Fruit fly (Drosophila melanogaster) whole organism, embryonic: ENCODE data around the gene CG43052.

Source experiments
- Bdp1 ChIP-seq: fragments of 200-800 bp; sonication (Bioruptor generic); optimal IDR thresholded peaks from 3 replicates; lab custom pipeline; 2016; ENCODE audit warnings: missing biosample characterization, missing genetic modification characterization
- CG10147 ChIP-seq: fragments of 200-800 bp; sonication (Bioruptor generic); optimal IDR thresholded peaks from 2 replicates; lab custom pipeline; 2019; ENCODE audit warnings: missing biosample characterization, mild to moderate bottlenecking, missing genetic modification characterization, moderate library complexity
- CG10209 ChIP-seq: fragments of 200-800 bp; sonication (Bioruptor generic); optimal IDR thresholded peaks from 3 replicates; lab custom pipeline; 2017; ENCODE audit warnings: missing biosample characterization, mild to moderate bottlenecking, missing genetic modification characterization, missing genetic modification reagents
- CG10267 ChIP-seq: fragments of 200-800 bp; sonication (Bioruptor generic); optimal IDR thresholded peaks from 2 replicates; lab custom pipeline; 2018; ENCODE audit warnings: missing biosample characterization, mild to moderate bottlenecking, missing genetic modification characterization, moderate library complexity
- CG12155 ChIP-seq: fragments of 200-800 bp; sonication (Bioruptor generic); optimal IDR thresholded peaks from 3 replicates; lab custom pipeline; 2016; ENCODE audit warnings: missing biosample characterization, missing genetic modification characterization
- CG13775 ChIP-seq: fragments of 200-800 bp; sonication (Bioruptor generic); optimal IDR thresholded peaks from 3 replicates; lab custom pipeline; 2017; ENCODE audit warnings: missing biosample characterization, mild to moderate bottlenecking, missing genetic modification characterization
- CG14667 ChIP-seq: fragments of 200-800 bp; sonication (Bioruptor generic); IDR thresholded peaks from 2 replicates; pipeline ENCODE4 v1.3.6; 2022; ENCODE audit warnings: missing biosample characterization, missing genetic modification characterization
- CG15696 ChIP-seq: fragments of 200-800 bp; sonication (Bioruptor generic); optimal IDR thresholded peaks from 2 replicates; lab custom pipeline; 2019; ENCODE audit warnings: missing biosample characterization, mild to moderate bottlenecking, missing genetic modification characterization, moderate library complexity
- CG1603 ChIP-seq: fragments of 200-800 bp; sonication (Bioruptor generic); optimal IDR thresholded peaks from 2 replicates; lab custom pipeline; 2019; ENCODE audit warnings: missing biosample characterization, mild to moderate bottlenecking, missing genetic modification characterization, moderate library complexity
- CG16779 ChIP-seq: fragments of 200-800 bp; sonication (Bioruptor generic); IDR thresholded peaks from 2 replicates; pipeline ENCODE4 v1.3.6; 2022; ENCODE audit warnings: missing biosample characterization, missing genetic modification characterization
- CG18262 ChIP-seq: fragments of 200-800 bp; optimal IDR thresholded peaks from 3 replicates; lab custom pipeline; 2019; ENCODE audit warnings: missing biosample characterization, mild to moderate bottlenecking, missing genetic modification characterization, moderate library complexity
- CG2712 ChIP-seq: fragments of 200-800 bp; optimal IDR thresholded peaks from 3 replicates; lab custom pipeline; 2019; ENCODE audit warnings: missing biosample characterization, mild to moderate bottlenecking, missing genetic modification characterization, moderate library complexity
- CG2889 ChIP-seq: fragments of 200-800 bp; sonication (Bioruptor generic); IDR thresholded peaks from 3 replicates; pipeline ENCODE4 v1.3.6; 2022; ENCODE audit warnings: missing biosample characterization, missing genetic modification characterization
- CG3407 ChIP-seq: fragments of 200-800 bp; sonication (Bioruptor generic); optimal IDR thresholded peaks from 2 replicates; lab custom pipeline; 2018; ENCODE audit warnings: missing biosample characterization, mild to moderate bottlenecking, missing genetic modification characterization
- CG4424 ChIP-seq: fragments of 200-800 bp; sonication (Bioruptor generic); optimal IDR thresholded peaks from 3 replicates; lab custom pipeline; 2016; ENCODE audit warnings: missing biosample characterization, missing genetic modification characterization
- CG4854 ChIP-seq: fragments of 200-800 bp; sonication (Bioruptor generic); optimal IDR thresholded peaks from 2 replicates; lab custom pipeline; 2016; ENCODE audit warnings: missing biosample characterization, missing genetic modification characterization, inconsistent platforms
- CG6654 ChIP-seq: fragments of 200-800 bp; sonication (Bioruptor generic); optimal IDR thresholded peaks from 2 replicates; lab custom pipeline; 2017; ENCODE audit warnings: missing biosample characterization, mild to moderate bottlenecking, missing genetic modification characterization
- CG8765 ChIP-seq: fragments of 200-800 bp; sonication (Bioruptor generic); IDR thresholded peaks from 2 replicates; pipeline ENCODE4 v1.3.6; 2022; ENCODE audit warnings: missing biosample characterization, missing genetic modification characterization
- CG9797 ChIP-seq: fragments of 200-800 bp; sonication (Bioruptor generic); optimal IDR thresholded peaks from 3 replicates; lab custom pipeline; 2018; ENCODE audit warnings: missing biosample characterization, mild to moderate bottlenecking, missing genetic modification characterization
- Dip2 ChIP-seq: fragments of 200-800 bp; sonication (Bioruptor generic); IDR thresholded peaks from 2 replicates; pipeline ENCODE4 v1.3.6; 2022; ENCODE audit warnings: missing biosample characterization, missing genetic modification characterization
- Hsf ChIP-seq: fragments of 200-800 bp; sonication (Bioruptor generic); optimal IDR thresholded peaks from 3 replicates; lab custom pipeline; 2016; ENCODE audit warnings: missing biosample characterization, missing genetic modification characterization
- Neu2 ChIP-seq: fragments of 200-800 bp; sonication (Bioruptor generic); optimal IDR thresholded peaks from 3 replicates; lab custom pipeline; 2016; ENCODE audit warnings: missing biosample characterization, missing genetic modification characterization, borderline replicate concordance
- Xrp1 ChIP-seq: fragments of 200-800 bp; sonication (Bioruptor generic); IDR thresholded peaks from 2 replicates; pipeline ENCODE4 v1.3.6; 2022; ENCODE audit warnings: missing biosample characterization, missing genetic modification characterization
- ab ChIP-seq: fragments of 200-800 bp; sonication (Bioruptor generic); optimal IDR thresholded peaks from 2 replicates; lab custom pipeline; 2016; ENCODE audit warnings: missing biosample characterization, missing genetic modification characterization
- ac ChIP-seq: fragments of 200-800 bp; sonication (Bioruptor generic); optimal IDR thresholded peaks from 3 replicates; lab custom pipeline; 2017; ENCODE audit warnings: missing biosample characterization, mild to moderate bottlenecking, missing genetic modification characterization
- amos ChIP-seq: fragments of 200-800 bp; sonication (Bioruptor generic); IDR thresholded peaks from 2 replicates; pipeline ENCODE4 v1.3.6; 2022; ENCODE audit warnings: missing biosample characterization, missing genetic modification characterization; ENCODE audit not compliant: partially characterized antibody
- bab2 ChIP-seq: fragments of 200-800 bp; sonication (Bioruptor generic); optimal IDR thresholded peaks from 2 replicates; lab custom pipeline; 2016; ENCODE audit warnings: missing biosample characterization, missing genetic modification characterization
- bowl ChIP-seq: fragments of 200-800 bp; sonication (Bioruptor generic); IDR thresholded peaks from 2 replicates; pipeline ENCODE4 v1.3.6; 2022; ENCODE audit warnings: missing biosample characterization, missing genetic modification characterization
- bsh ChIP-seq, 2 experiments: fragments of 200-800 bp; sonication (Bioruptor generic); optimal IDR thresholded peaks; 2 replicates each; lab custom pipeline; 2017 to 2018; ENCODE audit warnings: mild to moderate bottlenecking in 2 of 2, missing biosample characterization in 2 of 2, missing genetic modification characterization in 2 of 2, moderate library complexity in 1 of 2
- chinmo ChIP-seq: fragments of 200-800 bp; sonication (Bioruptor generic); IDR thresholded peaks from 4 replicates; pipeline ENCODE4 v1.3.6; 2022; ENCODE audit warnings: missing biosample characterization, missing genetic modification characterization; ENCODE audit not compliant: partially characterized antibody
- dm ChIP-seq: fragments of 200-800 bp; sonication (Bioruptor generic); optimal IDR thresholded peaks from 3 replicates; lab custom pipeline; 2016; ENCODE audit warnings: missing biosample characterization, missing genetic modification characterization
- dmrt99B ChIP-seq: fragments of 200-800 bp; sonication (Bioruptor generic); optimal IDR thresholded peaks from 2 replicates; lab custom pipeline; 2018; ENCODE audit warnings: missing biosample characterization, mild to moderate bottlenecking, missing genetic modification characterization, moderate library complexity
- emc ChIP-seq: fragments of 200-800 bp; sonication (Bioruptor generic); optimal IDR thresholded peaks from 2 replicates; lab custom pipeline; 2016; ENCODE audit warnings: missing biosample characterization, missing genetic modification characterization
- fd64A ChIP-seq: fragments of 200-800 bp; sonication (Bioruptor generic); optimal IDR thresholded peaks from 3 replicates; lab custom pipeline; 2018; ENCODE audit warnings: missing biosample characterization, mild to moderate bottlenecking, missing genetic modification characterization
- fd96Cb ChIP-seq: fragments of 200-800 bp; sonication (Bioruptor generic); optimal IDR thresholded peaks from 2 replicates; lab custom pipeline; 2018; ENCODE audit warnings: missing biosample characterization, mild to moderate bottlenecking, missing genetic modification characterization, moderate library complexity
- gsb ChIP-seq: fragments of 200-800 bp; sonication (Bioruptor generic); IDR thresholded peaks from 2 replicates; pipeline ENCODE4 v1.3.6; 2022; ENCODE audit warnings: missing biosample characterization, missing genetic modification characterization
- hkb ChIP-seq, 2 experiments: fragments of 200-800 bp in 1 of 2; fragments of >200 bp in 1 of 2; sonication (Bioruptor generic) in 1 of 2; IDR thresholded peaks in 1 of 2; optimal IDR thresholded peaks in 1 of 2; 2 replicates each; pipeline versions ENCODE4 v1.3.6 to Lab custom; 2017 to 2022; ENCODE audit warnings: missing biosample characterization in 1 of 2, missing genetic modification characterization in 1 of 2
- lola ChIP-seq, 3 experiments: fragments of >200 bp in 2 of 3; fragments of 200-800 bp in 1 of 3; sonication (Bioruptor generic) in 1 of 3; optimal IDR thresholded peaks; 2 replicates each; lab custom pipeline; 2017 to 2019; ENCODE audit warnings: missing biosample characterization in 3 of 3, missing genetic modification characterization in 3 of 3, mild to moderate bottlenecking in 1 of 3, moderate library complexity in 1 of 3
- pho ChIP-seq: fragments of 200-800 bp; sonication (Bioruptor generic); optimal IDR thresholded peaks from 2 replicates; lab custom pipeline; 2016; ENCODE audit warnings: missing biosample characterization, missing genetic modification characterization
- pnt ChIP-seq: fragments of 200-800 bp; sonication (Bioruptor generic); optimal IDR thresholded peaks from 3 replicates; lab custom pipeline; 2016; ENCODE audit warnings: missing biosample characterization, missing genetic modification characterization
- sc ChIP-seq, 3 experiments: fragments of >200 bp in 2 of 3; fragments of 200-800 bp in 1 of 3; sonication (Bioruptor generic) in 1 of 3; optimal IDR thresholded peaks; 2 replicates in 2 of 3; 3 replicates in 1 of 3; lab custom pipeline; 2017; ENCODE audit warnings: mild to moderate bottlenecking in 1 of 3, missing biosample characterization in 1 of 3, missing genetic modification characterization in 1 of 3, missing genetic modification reagents in 1 of 3
- shn ChIP-seq: fragments of 200-800 bp; sonication (Bioruptor generic); optimal IDR thresholded peaks from 3 replicates; lab custom pipeline; 2016; ENCODE audit warnings: missing biosample characterization, missing genetic modification characterization
- so ChIP-seq: fragments of 200-800 bp; sonication (Bioruptor generic); IDR thresholded peaks from 3 replicates; pipeline ENCODE4 v1.3.6; 2022; ENCODE audit warnings: missing biosample characterization, missing genetic modification characterization
- stc ChIP-seq: fragments of 200-800 bp; sonication (Bioruptor generic); IDR thresholded peaks from 2 replicates; pipeline ENCODE4 v1.3.6; 2022; ENCODE audit warnings: missing biosample characterization, missing genetic modification characterization
- sug ChIP-seq: fragments of 200-800 bp; optimal IDR thresholded peaks from 2 replicates; lab custom pipeline; 2019; ENCODE audit warnings: missing biosample characterization, mild to moderate bottlenecking, missing genetic modification characterization, moderate library complexity
- yki ChIP-seq: fragments of >200 bp; optimal IDR thresholded peaks from 3 replicates; lab custom pipeline; 2018

The CG43052 gene

dm6 chr2L:14369933-14370776 lies 18.3 kb downstream of the CG43052 start (continued):
- TF ChIP-seq dm (GFP tag; lab: Kevin White, UChicago) (no peak), CG4424 (GFP tag; lab: Kevin White, UChicago) (peak; percentile 12), sug (no peak), shn (peak; percentile 6), dmrt99B (tag; lab: Kevin White, UChicago) (peak; percentile 32), gsb (GFP tag; lab: Robert Waterston, UW) (no peak), CG12155 (GFP tag; lab: Kevin White, UChicago) (no peak), CG10267 (tag; lab: Kevin White, UChicago) (peak; percentile 6), Hsf (GFP tag; lab: Kevin White, UChicago) (peak; percentile 32), bowl (GFP tag; lab: Robert Waterston, UW) (no peak), yki (lab: Kevin White, UChicago) (no peak), CG16779 (GFP tag; lab: Robert Waterston, UW) (no peak), sc (optimal IDR thresholded peaks at IDR 0.05; lab: Kevin White, UChicago) (no peak), sc (GFP tag; optimal IDR thresholded peaks at IDR 0.05; lab: Kevin White, UChicago) (no peak), CG10147 (GFP tag; lab: Kevin White, UChicago) (no peak), hkb (optimal IDR thresholded peaks at IDR 0.05; lab: Kevin White, UChicago) (no peak), hkb (GFP tag; IDR thresholded peaks at IDR 0.05; lab: Robert Waterston, UW) (0 out of 2 replicates have a peak, but pooled peaks have one; percentile 27), CG14667 (GFP tag; lab: Robert Waterston, UW) (0 out of 2 replicates have a peak, but pooled peaks have one; percentile 14), amos (GFP tag; lab: Robert Waterston, UW) (no peak), CG6654 (no peak), CG2712 (peak; percentile 52), Xrp1 (peak; percentile 58; the same call in 1 of the 2 replicates), CG1603 (peak; percentile 62), stc (GFP tag; lab: Robert Waterston, UW) (no peak), lola (GFP tag; optimal IDR thresholded peaks at IDR 0.05; lab: Kevin White, UChicago) (peak in 1 of 3 experiments; percentile 4), bab2 (peak; percentile 31), CG8765 (GFP tag; lab: Robert Waterston, UW) (peak; percentile 29; the same call in 1 of the 2 replicates)

dm6 chr2L:14370777-14371096 lies 18.9 kb downstream of the CG43052 start:
- TF ChIP-seq Dip2 (GFP tag; lab: Robert Waterston, UW), result no peak
- peak in 1 of 2 experiments; percentile 4 for TF ChIP-seq bsh (GFP tag; optimal IDR thresholded peaks at IDR 0.05; lab: Kevin White, UChicago)
- no peak for TF ChIP-seq CG15696 (tag; lab: Kevin White, UChicago)
- TF ChIP-seq, all 482 proteins: peak for 1

- TF ChIP-seq chinmo (GFP tag; lab: Robert Waterston, UW), result no peak
- TF ChIP-seq CG4854 (GFP tag; lab: Kevin White, UChicago), result no peak
- peak; percentile 61 for TF ChIP-seq CG10209 (GFP tag; lab: Kevin White, UChicago)
- TF ChIP-seq Neu2, result no peak
- no peak for TF ChIP-seq pnt (GFP tag; lab: Kevin White, UChicago)
- TF ChIP-seq CG18262 (tag; lab: Kevin White, UChicago), result peak; percentile 51
- TF ChIP-seq so, result peak; percentile 66; the same call in 2 of the 3 replicates
- peak; percentile 17 for TF ChIP-seq ab (GFP tag; lab: Kevin White, UChicago)
- peak; percentile 26 for TF ChIP-seq CG3407 (GFP tag; lab: Kevin White, UChicago)
- no peak for TF ChIP-seq CG9797 (GFP tag; lab: Kevin White, UChicago)
- TF ChIP-seq ac, result no peak
- peak; percentile 42 for TF ChIP-seq Bdp1 (GFP tag; lab: Kevin White, UChicago)
- TF ChIP-seq CG13775 (GFP tag; lab: Kevin White, UChicago), result peak; percentile 66
- TF ChIP-seq pho (GFP tag; lab: Kevin White, UChicago), result peak; percentile 35
- peak; percentile 28 for TF ChIP-seq fd96Cb (tag; lab: Kevin White, UChicago)
- TF ChIP-seq CG2889, result peak; percentile 66; the same call in 2 of the 3 replicates
- TF ChIP-seq emc (GFP tag; lab: Kevin White, UChicago), result no peak
- no peak for TF ChIP-seq fd64A (GFP tag; lab: Kevin White, UChicago)
Observed at dm6 chr2L:14372254-14372717, 20.4 kb downstream of the CG43052 start.
